Fruit fly (Drosophila melanogaster): ENCODE measurements around the gene Crag.

Crag gene

DNA sequence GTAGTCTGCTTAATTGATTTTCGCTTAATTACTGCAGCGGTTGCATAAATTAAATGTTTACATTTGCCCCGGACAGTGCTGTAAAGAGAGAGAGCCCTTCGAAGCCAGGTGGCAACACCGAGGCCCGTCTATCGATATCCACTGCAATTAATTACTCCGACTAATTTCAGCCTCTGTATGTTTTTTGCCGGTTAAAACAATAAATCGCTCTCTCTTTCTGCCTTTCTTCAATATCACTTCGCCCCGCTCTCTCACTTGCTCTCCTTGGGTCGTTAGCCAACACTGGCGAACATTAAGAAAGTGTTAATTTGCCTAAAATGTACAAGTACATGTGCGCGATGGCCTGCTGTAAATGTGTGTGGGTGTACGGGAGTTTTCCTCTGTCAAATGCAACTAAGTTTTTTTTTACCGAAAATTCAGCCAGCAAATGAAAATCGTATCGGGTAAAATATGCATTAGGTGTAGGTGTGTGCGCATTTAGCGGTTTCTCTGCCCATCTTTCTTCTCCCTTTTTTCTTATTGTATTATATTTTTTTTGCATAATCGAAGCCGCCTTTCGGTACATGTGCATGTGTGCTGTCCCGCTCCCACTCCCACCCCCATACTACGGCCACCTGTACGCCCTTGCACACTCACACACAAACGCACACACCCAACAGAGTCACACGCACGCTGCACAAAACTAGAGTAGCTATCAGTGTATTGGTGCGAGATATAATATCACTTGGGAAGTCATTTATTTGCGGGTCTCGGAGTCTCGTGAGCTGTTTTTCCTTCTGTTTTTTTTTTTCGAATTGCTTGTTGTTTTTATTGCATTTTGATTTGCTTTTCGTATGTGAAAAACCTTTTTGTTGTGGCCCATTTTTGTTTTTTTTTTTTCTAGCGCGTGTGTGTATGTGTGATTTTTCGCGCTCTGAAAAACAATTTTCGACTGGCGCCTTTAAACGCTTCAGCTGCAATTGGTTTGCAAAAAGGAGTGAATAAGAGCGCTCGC is 30.1 kb upstream of the Crag start (continued):
- peak; percentile 20 for TF ChIP-seq odd (GFP tag; optimal IDR thresholded peaks at IDR 0.05)
- peak; percentile 20 for TF ChIP-seq CG2120 (GFP tag; optimal IDR thresholded peaks at IDR 0.05)
- no peak for TF ChIP-seq Jarid2 (GFP tag; optimal IDR thresholded peaks at IDR 0.05)
- TF ChIP-seq row (GFP tag; IDR thresholded peaks at IDR 0.05), result no peak
- TF ChIP-seq fu2 (GFP tag; optimal IDR thresholded peaks at IDR 0.05), result peak; percentile 4
- peak; percentile 56 for TF ChIP-seq Myb (GFP tag; optimal IDR thresholded peaks at IDR 0.05)
- TF ChIP-seq psq (GFP tag; optimal IDR thresholded peaks at IDR 0.05), result no peak
- TF ChIP-seq seq (GFP tag; IDR thresholded peaks at IDR 0.05), result 0 out of 2 replicates have a peak, but pooled peaks have one; percentile 29
- TF ChIP-seq CG2199 (GFP tag; IDR thresholded peaks at IDR 0.05), result no peak
- TF ChIP-seq bcd (GFP tag; optimal IDR thresholded peaks at IDR 0.05), result no peak
- peak; percentile 23 for TF ChIP-seq Sin3A (optimal IDR thresholded peaks at IDR 0.05)
- peak; percentile 53; the same call in 2 of the 3 replicates for TF ChIP-seq CG16813 (GFP tag; IDR thresholded peaks at IDR 0.05; ENCODE audit: partially characterized antibody)
- no peak for TF ChIP-seq Stat92E (GFP tag; optimal IDR thresholded peaks at IDR 0.05)
- no peak for TF ChIP-seq CG8089 (GFP tag; optimal IDR thresholded peaks at IDR 0.05)
- TF ChIP-seq CG6254 (GFP tag; optimal IDR thresholded peaks at IDR 0.05), result no peak
- TF ChIP-seq CG30431 (GFP tag; optimal IDR thresholded peaks at IDR 0.05), result no peak
- no peak for TF ChIP-seq Usf (GFP tag; optimal IDR thresholded peaks at IDR 0.05)
- TF ChIP-seq chif (GFP tag; optimal IDR thresholded peaks at IDR 0.05), result peak; percentile 35 to 38
- TF ChIP-seq Xrp1 (GFP tag; IDR thresholded peaks at IDR 0.05), result peak; percentile 46
- no peak for TF ChIP-seq CG11093 (GFP tag; IDR thresholded peaks at IDR 0.05)
- peak; percentile 43 to 52 for TF ChIP-seq dpn (GFP tag; optimal IDR thresholded peaks at IDR 0.05)
- TF ChIP-seq ERR (GFP tag; optimal IDR thresholded peaks at IDR 0.05), result peak; percentile 41
- no peak for TF ChIP-seq Hand (GFP tag; optimal IDR thresholded peaks at IDR 0.05)
- TF ChIP-seq pho (GFP tag; optimal IDR thresholded peaks at IDR 0.05), result peak; percentile 15
- TF ChIP-seq CG4424 (GFP tag; optimal IDR thresholded peaks at IDR 0.05), result peak; percentile 13
- peak; percentile 7 for TF ChIP-seq CG34376 (GFP tag; optimal IDR thresholded peaks at IDR 0.05)
- no peak for TF ChIP-seq CG1647 (GFP tag; optimal IDR thresholded peaks at IDR 0.05)
- TF ChIP-seq CG8290 (GFP tag; optimal IDR thresholded peaks at IDR 0.05), result no peak
- peak in 1 of 2 experiments; percentile 76 for TF ChIP-seq CG8290 (tag; optimal IDR thresholded peaks at IDR 0.05)
- TF ChIP-seq ken (GFP tag; IDR thresholded peaks at IDR 0.05), result no peak
- no peak for TF ChIP-seq btn (GFP tag; optimal IDR thresholded peaks at IDR 0.05)
- TF ChIP-seq CG10321 (GFP tag; IDR thresholded peaks at IDR 0.05), result no peak
- no peak for TF ChIP-seq CG7271 (tag; optimal IDR thresholded peaks at IDR 0.05)
- no peak for TF ChIP-seq Tbp (GFP tag; optimal IDR thresholded peaks at IDR 0.05)
- peak; percentile 20 for TF ChIP-seq CG9797 (GFP tag; optimal IDR thresholded peaks at IDR 0.05)
- no peak for TF ChIP-seq dimm (GFP tag; IDR thresholded peaks at IDR 0.05)
- no peak for TF ChIP-seq Sry-β (GFP tag; optimal IDR thresholded peaks at IDR 0.05)
- TF ChIP-seq en (GFP tag; optimal IDR thresholded peaks at IDR 0.05), result no peak
- no peak for TF ChIP-seq eyg (GFP tag; optimal IDR thresholded peaks at IDR 0.05)
- no peak for TF ChIP-seq Dip2 (GFP tag; IDR thresholded peaks at IDR 0.05)
- no peak for TF ChIP-seq sc (optimal IDR thresholded peaks at IDR 0.05)
- no peak for TF ChIP-seq sc (GFP tag; optimal IDR thresholded peaks at IDR 0.05)
- TF ChIP-seq CG10979 (tag; optimal IDR thresholded peaks at IDR 0.05), result no peak
- peak; percentile 22; the same call in 1 of the 2 replicates for TF ChIP-seq slbo (GFP tag; IDR thresholded peaks at IDR 0.05)
- no peak for TF ChIP-seq CG14441 (GFP tag; IDR thresholded peaks at IDR 0.05)
- TF ChIP-seq Optix (GFP tag; IDR thresholded peaks at IDR 0.05), result no peak
- TF ChIP-seq TFAM (GFP tag; optimal IDR thresholded peaks at IDR 0.05), result no peak
- TF ChIP-seq Bdp1 (GFP tag; optimal IDR thresholded peaks at IDR 0.05), result peak; percentile 0
- no peak for TF ChIP-seq CG17829 (tag; optimal IDR thresholded peaks at IDR 0.05)
- TF ChIP-seq CG17361 (GFP tag; IDR thresholded peaks at IDR 0.05), result 0 out of 3 replicates have a peak, but pooled peaks have one; percentile 31

Data from whole organism, embryonic.